Worm (Caenorhabditis elegans) whole organism, L3 larva: ENCODE measurements around the gene spr-1.

Experiments used
- ZK546.5 ChIP-seq: sonication (generic microtip); optimal IDR thresholded peaks from 2 replicates; lab custom pipeline; 2017; ENCODE audit warnings: missing biosample characterization, missing genetic modification characterization
- aly-2 ChIP-seq: fragments of 150-350 bp; optimal IDR thresholded peaks from 2 replicates; lab custom pipeline; 2014; ENCODE audit warnings: missing biosample characterization, missing genetic modification characterization
- ama-1 ChIP-seq: fragments of 150-350 bp; optimal IDR thresholded peaks from 2 replicates; lab custom pipeline; 2018
- ceh-16 ChIP-seq: sonication (generic microtip); optimal IDR thresholded peaks from 2 replicates; lab custom pipeline; 2017; ENCODE audit warnings: missing biosample characterization, missing genetic modification characterization
- ceh-28 ChIP-seq: fragments of 150-350 bp; optimal IDR thresholded peaks from 2 replicates; lab custom pipeline; 2014; ENCODE audit warnings: missing biosample characterization, missing genetic modification reagents, missing genetic modification characterization
- ceh-82 ChIP-seq: fragments of 150-350 bp; optimal IDR thresholded peaks from 2 replicates; lab custom pipeline; 2014; ENCODE audit warnings: missing biosample characterization, missing genetic modification characterization
- ceh-9 ChIP-seq: sonication (generic microtip); optimal IDR thresholded peaks from 2 replicates; lab custom pipeline; 2018; ENCODE audit warnings: missing biosample characterization, missing genetic modification characterization
- egl-27 ChIP-seq: sonication (generic microtip); optimal IDR thresholded peaks from 4 replicates; lab custom pipeline; 2017; ENCODE audit warnings: missing biosample characterization, missing genetic modification reagents, missing genetic modification characterization
- egl-5 ChIP-seq: fragments of 150-350 bp; optimal IDR thresholded peaks from 2 replicates; lab custom pipeline; 2017; ENCODE audit warnings: missing biosample characterization, missing genetic modification reagents, missing genetic modification characterization, inconsistent platforms
- elt-1 ChIP-seq: fragments of 150-350 bp; optimal IDR thresholded peaks from 2 replicates; lab custom pipeline; 2014; ENCODE audit warnings: missing biosample characterization, missing genetic modification characterization
- elt-3 ChIP-seq, 3 experiments: fragments of 150-350 bp in 1 of 3; sonication (generic microtip) in 2 of 3; optimal IDR thresholded peaks; 2 replicates in 2 of 3; 4 replicates in 1 of 3; lab custom pipeline; 2014 to 2017; ENCODE audit warnings: missing biosample characterization in 3 of 3, missing genetic modification characterization in 3 of 3
- fkh-2 ChIP-seq: fragments of 150-350 bp; optimal IDR thresholded peaks from 2 replicates; lab custom pipeline; 2014; ENCODE audit warnings: missing biosample characterization, missing genetic modification reagents, missing genetic modification characterization
- fos-1 ChIP-seq: fragments of 150-350 bp; optimal IDR thresholded peaks from 2 replicates; lab custom pipeline; 2014; ENCODE audit warnings: missing biosample characterization, missing genetic modification characterization
- hmg-11 ChIP-seq: sonication (generic microtip); optimal IDR thresholded peaks from 2 replicates; lab custom pipeline; 2016; ENCODE audit warnings: missing genetic modification characterization, missing compliant biosample characterization
- lin-15B ChIP-seq: fragments of 150-350 bp; optimal IDR thresholded peaks from 2 replicates; lab custom pipeline; 2014; ENCODE audit warnings: missing biosample characterization, missing genetic modification characterization
- lin-39 ChIP-seq: fragments of 150-350 bp; optimal IDR thresholded peaks from 2 replicates; lab custom pipeline; 2018; ENCODE audit warnings: missing biosample characterization, missing genetic modification reagents, missing genetic modification characterization
- lsy-12 ChIP-seq: sonication (generic microtip); optimal IDR thresholded peaks from 2 replicates; lab custom pipeline; 2016; ENCODE audit warnings: mild to moderate bottlenecking, missing genetic modification characterization, missing compliant biosample characterization
- mdl-1 ChIP-seq: fragments of 150-350 bp; optimal IDR thresholded peaks from 2 replicates; lab custom pipeline; 2014; ENCODE audit warnings: missing biosample characterization, missing genetic modification characterization
- nhr-11 ChIP-seq: fragments of 150-350 bp; optimal IDR thresholded peaks from 2 replicates; lab custom pipeline; 2014; ENCODE audit warnings: missing biosample characterization, missing genetic modification characterization
- nhr-12 ChIP-seq: fragments of 150-350 bp; optimal IDR thresholded peaks from 2 replicates; lab custom pipeline; 2014; ENCODE audit warnings: missing biosample characterization, missing genetic modification characterization
- nhr-237 ChIP-seq: fragments of 150-350 bp; optimal IDR thresholded peaks from 2 replicates; lab custom pipeline; 2014; ENCODE audit warnings: missing biosample characterization, missing genetic modification characterization
- nhr-25 ChIP-seq: sonication (generic microtip); optimal IDR thresholded peaks from 2 replicates; lab custom pipeline; 2017; ENCODE audit warnings: missing biosample characterization, missing genetic modification characterization
- nhr-43 ChIP-seq: sonication (generic microtip); optimal IDR thresholded peaks from 2 replicates; lab custom pipeline; 2016; ENCODE audit warnings: mild to moderate bottlenecking, missing genetic modification characterization, missing compliant biosample characterization; ENCODE audit not compliant: poor library complexity, severe bottlenecking
- nhr-67 ChIP-seq: fragments of 150-350 bp; optimal IDR thresholded peaks from 2 replicates; lab custom pipeline; 2014; ENCODE audit warnings: missing biosample characterization, missing genetic modification characterization
- nhr-76 ChIP-seq: fragments of 150-350 bp; sonication (generic microtip); optimal IDR thresholded peaks from 5 replicates; lab custom pipeline; 2014; ENCODE audit warnings: missing biosample characterization, missing genetic modification characterization
- nhr-77 ChIP-seq: fragments of 150-350 bp; optimal IDR thresholded peaks from 2 replicates; lab custom pipeline; 2014; ENCODE audit warnings: missing biosample characterization, missing genetic modification characterization
- pha-4 ChIP-seq: fragments of 150-350 bp; optimal IDR thresholded peaks from 2 replicates; lab custom pipeline; 2014; ENCODE audit warnings: missing biosample characterization, missing genetic modification reagents, missing genetic modification characterization
- pqm-1 ChIP-seq: fragments of 150-350 bp; optimal IDR thresholded peaks from 2 replicates; lab custom pipeline; 2017; ENCODE audit warnings: missing biosample characterization, missing genetic modification characterization, inconsistent platforms
- skn-1 ChIP-seq: fragments of 150-350 bp; optimal IDR thresholded peaks from 2 replicates; lab custom pipeline; 2014; ENCODE audit warnings: missing biosample characterization, missing genetic modification characterization
- snpc-4 ChIP-seq: fragments of 150-350 bp; optimal IDR thresholded peaks from 2 replicates; lab custom pipeline; 2014; ENCODE audit warnings: missing biosample characterization, missing genetic modification characterization
- unc-39 ChIP-seq: sonication (generic microtip); optimal IDR thresholded peaks from 4 replicates; lab custom pipeline; 2017; ENCODE audit warnings: missing biosample characterization, missing genetic modification characterization
- unc-62 ChIP-seq: fragments of 150-350 bp; sonication (generic microtip); optimal IDR thresholded peaks from 4 replicates; lab custom pipeline; 2014; ENCODE audit warnings: missing biosample characterization, missing genetic modification reagents, missing genetic modification characterization
- ztf-11 ChIP-seq: fragments of 150-350 bp; optimal IDR thresholded peaks from 2 replicates; lab custom pipeline; 2014; ENCODE audit warnings: missing biosample characterization, missing genetic modification characterization
- ztf-4 ChIP-seq: fragments of 150-350 bp; optimal IDR thresholded peaks from 2 replicates; lab custom pipeline; 2014; ENCODE audit warnings: missing biosample characterization, missing genetic modification characterization

The spr-1 gene

ce11 chrV:8099306-8099705 lies 29.8 kb downstream of the spr-1 start, which contains the start of gene sdz-23:
sdz-23 (plus strand) TSS chrV:8099606.
- TF ChIP-seq hmg-11 (tag; lab: Kevin White, UChicago), result no peak
- no peak for TF ChIP-seq nhr-12 (tag; lab: Kevin White, UChicago)
- TF ChIP-seq nhr-67 (tag; lab: Kevin White, UChicago), result no peak
- no peak for TF ChIP-seq nhr-77 (tag; lab: Kevin White, UChicago)
- no peak for TF ChIP-seq egl-27
- TF ChIP-seq skn-1 (tag; lab: Kevin White, UChicago), result no peak
- TF ChIP-seq elt-3 (tag; optimal IDR thresholded peaks at IDR 0.05; lab: Kevin White, UChicago), result no peak
- TF ChIP-seq lsy-12, result no peak
- TF ChIP-seq nhr-43 (tag; lab: Kevin White, UChicago), result no peak
- TF ChIP-seq ceh-9 (tag; lab: Kevin White, UChicago), result no peak
- TF ChIP-seq ceh-16, result no peak
- TF ChIP-seq unc-39 (tag; lab: Kevin White, UChicago), result no peak
- TF ChIP-seq snpc-4, result no peak
- TF ChIP-seq elt-1, result no peak
- TF ChIP-seq lin-39 (tag; lab: Kevin White, UChicago), result no peak
- no peak for TF ChIP-seq fkh-2 (tag; lab: Kevin White, UChicago)
- TF ChIP-seq nhr-25, result no peak
- TF ChIP-seq, all 47 proteins: peak for 0

- TF ChIP-seq snpc-4 (no peak), ceh-9 (tag; lab: Kevin White, UChicago) (no peak), ztf-11 (tag; lab: Kevin White, UChicago) (no peak), fos-1 (tag; lab: Kevin White, UChicago) (no peak), skn-1 (tag; lab: Kevin White, UChicago) (no peak), ceh-16 (no peak)
- TF ChIP-seq, all 47 proteins: peak for 0
These were observed 30.9 kb downstream of the spr-1 start, which contains the start of gene str-145 for ce11 chrV:8098239-8098638. str-145 (minus strand) TSS chrV:8098339.

ce11 chrV:8095378-8095777 lies 33.8 kb downstream of the spr-1 start, which contains the start of gene str-146:
str-146 (minus strand) TSS chrV:8095478.
- TF ChIP-seq nhr-237 (tag; lab: Kevin White, UChicago) (no peak), ZK546.5 (tag; lab: Kevin White, UChicago) (no peak), ztf-4 (tag; lab: Kevin White, UChicago) (no peak), elt-1 (no peak)

- TF ChIP-seq ceh-16, result no peak
- no peak for TF ChIP-seq unc-39 (tag; lab: Kevin White, UChicago)
- no peak for TF ChIP-seq unc-62 (GFP tag; lab: Kevin White, UChicago)
- TF ChIP-seq egl-5 (tag; lab: Kevin White, UChicago), result no peak
- no peak for TF ChIP-seq pqm-1
- no peak for TF ChIP-seq skn-1 (tag; lab: Kevin White, UChicago)
- no peak for TF ChIP-seq ama-1 (lab: Kevin White, UChicago)
- TF ChIP-seq egl-27, result no peak
- TF ChIP-seq hmg-11 (tag; lab: Kevin White, UChicago), result no peak
- no peak for TF ChIP-seq nhr-43 (tag; lab: Kevin White, UChicago)
- TF ChIP-seq nhr-25, result no peak
- no peak for TF ChIP-seq nhr-76 (tag; lab: Kevin White, UChicago)
- no peak for TF ChIP-seq fkh-2 (tag; lab: Kevin White, UChicago)
- no peak for TF ChIP-seq mdl-1 (tag; lab: Kevin White, UChicago)
- no peak for TF ChIP-seq lin-15B (tag; lab: Kevin White, UChicago)
- no peak for TF ChIP-seq aly-2 (tag; lab: Kevin White, UChicago)
- TF ChIP-seq ZK546.5 (tag; lab: Kevin White, UChicago), result no peak
These were observed 36.8 kb downstream of the spr-1 start, which contains the start of gene str-129 for ce11 chrV:8092385-8092784. str-129 (minus strand) TSS chrV:8092485.

- TF ChIP-seq nhr-43 (tag; lab: Kevin White, UChicago) (no peak), ztf-11 (tag; lab: Kevin White, UChicago) (no peak), elt-3 (tag; optimal IDR thresholded peaks at IDR 0.05; lab: Kevin White, UChicago) (no peak), ceh-9 (tag; lab: Kevin White, UChicago) (no peak)
- TF ChIP-seq, all 47 proteins: peak for 0
These were observed 38.6 kb downstream of the spr-1 start, which contains the start of gene str-130 for ce11 chrV:8090595-8090994. str-130 (minus strand) TSS chrV:8090695.

- TF ChIP-seq ceh-28 (tag; lab: Kevin White, UChicago) (no peak), ZK546.5 (tag; lab: Kevin White, UChicago) (no peak), nhr-11 (tag; lab: Kevin White, UChicago) (no peak), ceh-9 (tag; lab: Kevin White, UChicago) (no peak), pha-4 (tag; lab: Kevin White, UChicago) (no peak), egl-5 (tag; lab: Kevin White, UChicago) (no peak), ama-1 (lab: Kevin White, UChicago) (no peak), pqm-1 (no peak), ceh-16 (no peak), ceh-82 (tag; lab: Kevin White, UChicago) (no peak)
These were observed 44.0 kb downstream of the spr-1 start, which contains the start of gene C09H5.7 for ce11 chrV:8085141-8085540. C09H5.7 (minus strand) TSS chrV:8085241.
